Worm (Caenorhabditis elegans) whole organism, late embryonic: Measurements from ENCODE around the gene Y76B12C.4.

Experiments
- F13H6.1 ChIP-seq: sonication (generic microtip); optimal IDR thresholded peaks from 2 replicates; lab custom pipeline; 2016; ENCODE audit warnings: missing genetic modification characterization, missing compliant biosample characterization
- ahr-1 ChIP-seq: sonication (generic microtip); optimal IDR thresholded peaks from 2 replicates; lab custom pipeline; 2016; ENCODE audit warnings: missing genetic modification characterization, missing compliant biosample characterization
- ama-1 ChIP-seq: fragments of 150-350 bp; optimal IDR thresholded peaks from 2 replicates; lab custom pipeline; 2014
- ceh-22 ChIP-seq: sonication (generic microtip); optimal IDR thresholded peaks from 2 replicates; lab custom pipeline; 2017; ENCODE audit warnings: missing biosample characterization, missing genetic modification characterization
- ceh-24 ChIP-seq: sonication (generic microtip); optimal IDR thresholded peaks from 2 replicates; lab custom pipeline; 2016; ENCODE audit warnings: mild to moderate bottlenecking, missing genetic modification characterization, missing compliant biosample characterization
- ceh-34 ChIP-seq: sonication (generic microtip); optimal IDR thresholded peaks from 2 replicates; lab custom pipeline; 2016; ENCODE audit warnings: mild to moderate bottlenecking, missing genetic modification characterization, missing compliant biosample characterization
- ceh-9 ChIP-seq: sonication (generic microtip); optimal IDR thresholded peaks from 2 replicates; lab custom pipeline; 2016; ENCODE audit warnings: mild to moderate bottlenecking, missing genetic modification characterization, inconsistent platforms, missing compliant biosample characterization
- elt-4 ChIP-seq: sonication (generic microtip); optimal IDR thresholded peaks from 2 replicates; lab custom pipeline; 2016; ENCODE audit warnings: missing genetic modification characterization, missing compliant biosample characterization
- eyg-1 ChIP-seq: sonication (generic microtip); optimal IDR thresholded peaks from 2 replicates; lab custom pipeline; 2016; ENCODE audit warnings: missing genotype, missing genetic modification characterization, missing compliant biosample characterization
- fkh-10 ChIP-seq: fragments of 150-350 bp; optimal IDR thresholded peaks from 2 replicates; lab custom pipeline; 2014; ENCODE audit warnings: missing biosample characterization, missing genetic modification reagents, missing genetic modification characterization
- hlh-8 ChIP-seq: sonication (generic microtip); optimal IDR thresholded peaks from 2 replicates; lab custom pipeline; 2016; ENCODE audit warnings: missing genotype, missing genetic modification characterization, missing compliant biosample characterization
- pqm-1 ChIP-seq: sonication (generic microtip); optimal IDR thresholded peaks from 2 replicates; lab custom pipeline; 2016; ENCODE audit warnings: missing genetic modification characterization, missing compliant biosample characterization
- ref-2 ChIP-seq: sonication (generic microtip); optimal IDR thresholded peaks from 2 replicates; lab custom pipeline; 2016; ENCODE audit warnings: missing genetic modification characterization, missing compliant biosample characterization
- unc-86 ChIP-seq: sonication (generic microtip); optimal IDR thresholded peaks from 2 replicates; lab custom pipeline; 2016; ENCODE audit warnings: missing genetic modification characterization, missing compliant biosample characterization

ce11 chrIV:1969353-1969752 lies 2.8 kb downstream of the Y76B12C.4 start, which contains the start of gene Y48A5A.3:
- TF ChIP-seq hlh-8 (tag; lab: Kevin White, UChicago) (no peak), ceh-24 (tag; lab: Kevin White, UChicago) (no peak), F13H6.1 (tag; lab: Kevin White, UChicago) (no peak), pqm-1 (tag; lab: Kevin White, UChicago) (no peak), unc-86 (tag; lab: Kevin White, UChicago) (no peak), ceh-22 (tag; lab: Kevin White, UChicago) (no peak), ceh-34 (tag; lab: Kevin White, UChicago) (no peak), ref-2 (tag; lab: Kevin White, UChicago) (no peak), ahr-1 (tag; lab: Kevin White, UChicago) (no peak), ama-1 (no peak), ceh-9 (tag; lab: Kevin White, UChicago) (no peak), elt-4 (tag; lab: Kevin White, UChicago) (no peak), fkh-10 (no peak), eyg-1 (no peak)
